Fruit fly (Drosophila melanogaster): Measurements from ENCODE around the gene nonC.

DNA sequence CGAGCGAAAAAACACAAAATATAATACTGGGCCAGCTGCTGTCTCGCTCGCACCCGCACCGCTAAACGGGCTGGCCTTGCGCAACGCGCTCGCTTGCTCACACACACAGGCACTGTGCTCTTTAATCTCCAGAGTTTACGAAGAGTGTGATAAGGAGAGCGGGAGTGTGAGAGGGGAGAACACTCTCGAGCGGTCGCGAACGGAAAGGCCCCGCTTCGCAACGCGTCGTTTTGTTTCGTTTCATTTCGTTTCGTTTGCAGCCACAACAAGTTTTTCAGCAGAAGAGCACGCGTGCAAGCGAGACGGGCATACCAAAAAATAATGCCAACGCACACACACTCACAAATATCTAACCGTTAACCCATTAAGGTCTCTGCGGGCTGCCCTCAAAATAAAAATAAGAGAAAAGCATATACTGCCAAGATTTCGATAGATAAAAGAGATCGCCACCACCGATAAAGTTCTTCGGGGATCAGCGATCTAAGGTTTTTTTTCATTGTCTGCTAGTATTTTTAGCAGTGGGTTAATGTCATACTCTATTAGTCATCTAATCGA is 37.3 kb downstream of the nonC start:
- TF ChIP-seq CG32006 (GFP tag; optimal IDR thresholded peaks at IDR 0.05) (peak; percentile 88), fkh (GFP tag; optimal IDR thresholded peaks at IDR 0.05) (peak; percentile 78), achi (GFP tag; optimal IDR thresholded peaks at IDR 0.05) (peak; percentile 80), acj6 (GFP tag; optimal IDR thresholded peaks at IDR 0.05) (peak; percentile 68), CG11902 (GFP tag; optimal IDR thresholded peaks at IDR 0.05) (peak; percentile 57), CG3919 (GFP tag; optimal IDR thresholded peaks at IDR 0.05) (peak; percentile 74), CG10631 (GFP tag; optimal IDR thresholded peaks at IDR 0.05) (peak; percentile 78), Blimp-1 (GFP tag; optimal IDR thresholded peaks at IDR 0.05) (peak; percentile 48)

Data from whole organism, prepupa.